Worm (Caenorhabditis elegans) whole organism, midembryonic: ENCODE data around the gene F41E7.7.

Experiments used
- T22C8.4 ChIP-seq: fragments of 200-800 bp; sonication (Bioruptor generic); IDR thresholded peaks from 2 replicates; pipeline ENCODE4 v1.3.6; 2022; ENCODE audit warnings: missing genetic modification characterization, missing compliant biosample characterization
- cog-1 ChIP-seq: sonication (generic microtip); optimal IDR thresholded peaks from 2 replicates; lab custom pipeline; 2016; ENCODE audit warnings: missing genetic modification characterization, missing compliant biosample characterization
- flt-1 ChIP-seq: fragments of 200-800 bp; sonication (Bioruptor generic); IDR thresholded peaks from 2 replicates; pipeline ENCODE4 v1.3.6; 2022; ENCODE audit warnings: missing genetic modification characterization, missing compliant biosample characterization
- klf-2 ChIP-seq: fragments of 200-800 bp; sonication (Bioruptor generic); conservative IDR thresholded peaks from 2 replicates; pipeline ENCODE4 v1.3.6; 2022; ENCODE audit warnings: missing genetic modification reagents, missing genetic modification characterization, missing compliant biosample characterization
- med-1 ChIP-seq: sonication (generic microtip); optimal IDR thresholded peaks from 2 replicates; lab custom pipeline; 2017; ENCODE audit warnings: missing genetic modification characterization, mild to moderate bottlenecking, missing compliant biosample characterization, antibody characterized with exemption, missing genetic modification reagents; ENCODE audit not compliant: insufficient read depth
- tab-1 ChIP-seq: fragments of 200-800 bp; sonication (Bioruptor generic); IDR thresholded peaks from 2 replicates; pipeline ENCODE4 v1.3.6; 2022; ENCODE audit warnings: missing genetic modification characterization, missing compliant biosample characterization
- ztf-29 ChIP-seq: fragments of 200-800 bp; sonication (Bioruptor generic); IDR thresholded peaks from 2 replicates; pipeline ENCODE4 v1.3.6; 2022; ENCODE audit warnings: missing genetic modification reagents, missing genetic modification characterization, missing compliant biosample characterization

- TF ChIP-seq med-1 (no peak), flt-1 (GFP tag; lab: Robert Waterston, UW) (no peak), tab-1 (no peak), T22C8.4 (no peak), cog-1 (no peak), ztf-29 (no peak), klf-2 (GFP tag; lab: Robert Waterston, UW) (no peak)
Measured at ce11 chrX:10297410-10297809, 10.2 kb upstream of the F41E7.7 start.
